Fruit fly (Drosophila melanogaster): ENCODE data around the gene CG34007.

The CG34007 gene

dm6 chr2L:20486752-20487141, 8.1 kb upstream of the CG34007 start:
- TF ChIP-seq CG4496 (GFP tag; IDR thresholded peaks at IDR 0.05) (no peak), gl (tag; optimal IDR thresholded peaks at IDR 0.05) (peak; percentile 11), CG8159 (tag; optimal IDR thresholded peaks at IDR 0.05) (peak; percentile 42), CG8301 (tag; optimal IDR thresholded peaks at IDR 0.05) (no peak), CG34367 (tag; optimal IDR thresholded peaks at IDR 0.05) (no peak), Pif1A (GFP tag; optimal IDR thresholded peaks at IDR 0.05) (no peak), CG15710 (tag; optimal IDR thresholded peaks at IDR 0.05) (peak; percentile 35)

dm6 chr2L:20487723-20488122, 7.1 kb upstream of the CG34007 start:
- no peak for TF ChIP-seq CG15710 (tag; optimal IDR thresholded peaks at IDR 0.05)
- TF ChIP-seq EcR (GFP tag; optimal IDR thresholded peaks at IDR 0.05) = no peak
- no peak for TF ChIP-seq CG8301 (tag; optimal IDR thresholded peaks at IDR 0.05)
- no peak for TF ChIP-seq CG17806 (tag; optimal IDR thresholded peaks at IDR 0.05)
- no peak for TF ChIP-seq Pif1A (GFP tag; optimal IDR thresholded peaks at IDR 0.05)
- TF ChIP-seq CG32121 (GFP tag; IDR thresholded peaks at IDR 0.05) = no peak
- TF ChIP-seq D1 (tag; optimal IDR thresholded peaks at IDR 0.05) = no peak
- TF ChIP-seq fd96Ca (GFP tag; IDR thresholded peaks at IDR 0.05) = no peak
- no peak for TF ChIP-seq Pif1B (GFP tag; optimal IDR thresholded peaks at IDR 0.05)
- TF ChIP-seq CG13204 (GFP tag; optimal IDR thresholded peaks at IDR 0.05) = no peak
- TF ChIP-seq Ets98B (GFP tag; IDR thresholded peaks at IDR 0.05) = no peak
- no peak for TF ChIP-seq CG9948 (tag; optimal IDR thresholded peaks at IDR 0.05)
- no peak for TF ChIP-seq rn (GFP tag; IDR thresholded peaks at IDR 0.05)
- no peak for TF ChIP-seq gl (tag; optimal IDR thresholded peaks at IDR 0.05)

- TF ChIP-seq CG8301 (tag; optimal IDR thresholded peaks at IDR 0.05) (no peak), CG32121 (GFP tag; IDR thresholded peaks at IDR 0.05) (0 out of 2 replicates have a peak, but pooled peaks have one; percentile 31), CG4496 (GFP tag; IDR thresholded peaks at IDR 0.05) (0 out of 3 replicates have a peak, but pooled peaks have one; percentile 53)
Measured at dm6 chr2L:20488128-20488527, 6.7 kb upstream of the CG34007 start.

- TF ChIP-seq CG4496 (GFP tag; IDR thresholded peaks at IDR 0.05) = no peak
- TF ChIP-seq CG8301 (tag; optimal IDR thresholded peaks at IDR 0.05) = no peak
- TF ChIP-seq CG14655 (GFP tag; optimal IDR thresholded peaks at IDR 0.05) = no peak
- no peak for TF ChIP-seq fd96Ca (GFP tag; IDR thresholded peaks at IDR 0.05)
- no peak for TF ChIP-seq CG15710 (tag; optimal IDR thresholded peaks at IDR 0.05)
- TF ChIP-seq CG9948 (tag; optimal IDR thresholded peaks at IDR 0.05) = no peak
- TF ChIP-seq CG34367 (tag; optimal IDR thresholded peaks at IDR 0.05) = no peak
- TF ChIP-seq Pif1B (GFP tag; optimal IDR thresholded peaks at IDR 0.05) = no peak
- no peak for TF ChIP-seq EcR (GFP tag; optimal IDR thresholded peaks at IDR 0.05)
- TF ChIP-seq CG32121 (GFP tag; IDR thresholded peaks at IDR 0.05) = no peak
- TF ChIP-seq Snoo (tag; optimal IDR thresholded peaks at IDR 0.05) = no peak
- no peak for TF ChIP-seq CG12605 (GFP tag; IDR thresholded peaks at IDR 0.05)
- no peak for TF ChIP-seq D1 (tag; optimal IDR thresholded peaks at IDR 0.05)
- TF ChIP-seq CG10348 (GFP tag; IDR thresholded peaks at IDR 0.05) = no peak
- no peak for TF ChIP-seq rn (GFP tag; IDR thresholded peaks at IDR 0.05)
- no peak for TF ChIP-seq CG17806 (tag; optimal IDR thresholded peaks at IDR 0.05)
- no peak for TF ChIP-seq CG13204 (GFP tag; optimal IDR thresholded peaks at IDR 0.05)
- no peak for TF ChIP-seq gl (tag; optimal IDR thresholded peaks at IDR 0.05)
- no peak for TF ChIP-seq CG8159 (tag; optimal IDR thresholded peaks at IDR 0.05)
- TF ChIP-seq Ets98B (GFP tag; IDR thresholded peaks at IDR 0.05) = no peak
Measured at dm6 chr2L:20527027-20527426, 32.2 kb downstream of the CG34007 start.

dm6 chr2L:20530766-20531165, 35.9 kb downstream of the CG34007 start, which contains the start of gene CG44270:
Gene CG44270, plus strand, starts transcription at chr2L:20531066.
- TF ChIP-seq CG12605 (GFP tag; IDR thresholded peaks at IDR 0.05) (no peak), CG8159 (tag; optimal IDR thresholded peaks at IDR 0.05) (no peak), CG10348 (GFP tag; IDR thresholded peaks at IDR 0.05) (no peak), CG9948 (tag; optimal IDR thresholded peaks at IDR 0.05) (no peak), CG13204 (GFP tag; optimal IDR thresholded peaks at IDR 0.05) (no peak), Pif1A (GFP tag; optimal IDR thresholded peaks at IDR 0.05) (no peak), CG34367 (tag; optimal IDR thresholded peaks at IDR 0.05) (no peak), gl (tag; optimal IDR thresholded peaks at IDR 0.05) (no peak), Snoo (tag; optimal IDR thresholded peaks at IDR 0.05) (no peak), D1 (tag; optimal IDR thresholded peaks at IDR 0.05) (no peak), CG14655 (GFP tag; optimal IDR thresholded peaks at IDR 0.05) (no peak)

- TF ChIP-seq CG8159 (tag; optimal IDR thresholded peaks at IDR 0.05) (no peak), rn (GFP tag; IDR thresholded peaks at IDR 0.05) (no peak), CG8301 (tag; optimal IDR thresholded peaks at IDR 0.05) (no peak), CG4496 (GFP tag; IDR thresholded peaks at IDR 0.05) (no peak), CG12605 (GFP tag; IDR thresholded peaks at IDR 0.05) (no peak), Pif1B (GFP tag; optimal IDR thresholded peaks at IDR 0.05) (no peak), CG10348 (GFP tag; IDR thresholded peaks at IDR 0.05) (no peak), Ets98B (GFP tag; IDR thresholded peaks at IDR 0.05) (no peak), CG14655 (GFP tag; optimal IDR thresholded peaks at IDR 0.05) (no peak), D1 (tag; optimal IDR thresholded peaks at IDR 0.05) (no peak), Snoo (tag; optimal IDR thresholded peaks at IDR 0.05) (no peak), CG9948 (tag; optimal IDR thresholded peaks at IDR 0.05) (no peak)
Measured at dm6 chr2L:20539196-20539879, 44.5 kb downstream of the CG34007 start.

Measured in whole organism, pupa.